Worm (Caenorhabditis elegans) whole organism, young adult: ENCODE results near the gene Y60C6A.2.

Experiments used
- C17E4.6 ChIP-seq: fragments of 200-800 bp; sonication (Bioruptor generic); IDR thresholded peaks from 2 replicates; pipeline ENCODE4 v1.3.6; 2022; ENCODE audit warnings: missing genetic modification reagents, missing genetic modification characterization, missing compliant biosample characterization
- D2030.7 ChIP-seq: fragments of 200-800 bp; sonication (Bioruptor generic); IDR thresholded peaks from 2 replicates; pipeline ENCODE4 v1.3.6; 2022; ENCODE audit warnings: missing genetic modification reagents, missing genetic modification characterization, missing compliant biosample characterization
- F33H1.4 ChIP-seq: fragments of 200-800 bp; sonication (Bioruptor generic); IDR thresholded peaks from 2 replicates; pipeline ENCODE4 v1.3.6; 2022; ENCODE audit warnings: missing genetic modification reagents, missing genetic modification characterization, missing compliant biosample characterization
- F39B2.1 ChIP-seq: fragments of 200-800 bp; sonication (Bioruptor generic); IDR thresholded peaks from 2 replicates; pipeline ENCODE4 v1.3.6; 2022; ENCODE audit warnings: missing genetic modification reagents, missing genetic modification characterization, missing compliant biosample characterization
- F55B11.4 ChIP-seq: sonication (generic microtip); optimal IDR thresholded peaks from 2 replicates; lab custom pipeline; 2016; ENCODE audit warnings: missing compliant biosample characterization, missing genetic modification characterization, borderline replicate concordance; ENCODE audit not compliant: insufficient read depth
- F57A8.1 ChIP-seq: fragments of 200-800 bp; sonication (Bioruptor generic); optimal IDR thresholded peaks from 2 replicates; lab custom pipeline; 2018; ENCODE audit warnings: mild to moderate bottlenecking, missing genetic modification characterization, moderate library complexity, missing compliant biosample characterization
- K11D2.4 ChIP-seq: fragments of 200-800 bp; sonication (Bioruptor generic); IDR thresholded peaks from 2 replicates; pipeline ENCODE4 v1.3.6; 2022; ENCODE audit warnings: missing genetic modification reagents, missing genetic modification characterization, missing compliant biosample characterization
- K12H6.12 ChIP-seq: fragments of 200-800 bp; sonication (Bioruptor generic); optimal IDR thresholded peaks from 2 replicates; lab custom pipeline; 2018; ENCODE audit warnings: mild to moderate bottlenecking, missing genetic modification characterization, missing compliant biosample characterization
- T26A5.8 ChIP-seq: sonication (generic microtip); optimal IDR thresholded peaks from 2 replicates; lab custom pipeline; 2016; ENCODE audit warnings: missing genetic modification characterization, missing compliant biosample characterization
- Y53G8AR.9 ChIP-seq: fragments of 200-800 bp; sonication (Bioruptor generic); conservative IDR thresholded peaks from 2 replicates; pipeline ENCODE4 v1.3.6; 2022; ENCODE audit warnings: missing genetic modification reagents, missing genetic modification characterization, missing compliant biosample characterization
- Y79H2A.3 ChIP-seq: fragments of 200-800 bp; sonication (Bioruptor generic); conservative IDR thresholded peaks from 2 replicates; pipeline ENCODE4 v1.3.6; 2022; ENCODE audit warnings: missing genetic modification reagents, missing genetic modification characterization, missing compliant biosample characterization
- Y95B8A.8 ChIP-seq: fragments of 200-800 bp; sonication (Bioruptor generic); IDR thresholded peaks from 2 replicates; pipeline ENCODE4 v1.3.6; 2022; ENCODE audit warnings: missing genetic modification reagents, missing genetic modification characterization, missing compliant biosample characterization
- ZK185.1 ChIP-seq: sonication (generic microtip); optimal IDR thresholded peaks from 2 replicates; lab custom pipeline; 2016; ENCODE audit warnings: mild to moderate bottlenecking, missing genetic modification characterization, missing compliant biosample characterization; ENCODE audit not compliant: poor library complexity, severe bottlenecking
- athp-1 ChIP-seq: sonication (generic microtip); optimal IDR thresholded peaks from 2 replicates; lab custom pipeline; 2017; ENCODE audit warnings: mild to moderate bottlenecking, missing genetic modification characterization, missing compliant biosample characterization
- ccch-3 ChIP-seq: fragments of 200-800 bp; sonication (Bioruptor generic); optimal IDR thresholded peaks from 2 replicates; lab custom pipeline; 2018; ENCODE audit warnings: mild to moderate bottlenecking, missing genetic modification characterization, missing compliant biosample characterization
- cebp-1 ChIP-seq, 2 experiments: fragments of 200-800 bp in 1 of 2; sonication (Bioruptor generic) in 1 of 2; sonication (generic microtip) in 1 of 2; IDR thresholded peaks in 1 of 2; optimal IDR thresholded peaks in 1 of 2; 2 replicates each; pipeline versions ENCODE4 v1.3.6 to Lab custom; 2017 to 2022; ENCODE audit warnings: missing compliant biosample characterization in 2 of 2, missing genetic modification characterization in 2 of 2, mild to moderate bottlenecking in 1 of 2, missing genetic modification reagents in 1 of 2, moderate library complexity in 1 of 2
- ceh-58 ChIP-seq: fragments of 200-800 bp; sonication (Bioruptor generic); IDR thresholded peaks from 2 replicates; pipeline ENCODE4 v1.3.6; 2022; ENCODE audit warnings: missing genetic modification characterization, missing compliant biosample characterization
- egl-18 ChIP-seq: fragments of 200-800 bp; sonication (Bioruptor generic); IDR thresholded peaks from 2 replicates; pipeline ENCODE4 v1.3.6; 2022; ENCODE audit warnings: missing genetic modification reagents, missing genetic modification characterization, missing compliant biosample characterization
- egrh-3 ChIP-seq: fragments of 200-800 bp; sonication (Bioruptor generic); IDR thresholded peaks from 2 replicates; pipeline ENCODE4 v1.3.6; 2022; ENCODE audit warnings: missing genetic modification reagents, missing genetic modification characterization, missing compliant biosample characterization
- hmg-20 ChIP-seq: fragments of 200-800 bp; sonication (Bioruptor generic); IDR thresholded peaks from 2 replicates; pipeline ENCODE4 v1.3.6; 2022; ENCODE audit warnings: missing genetic modification reagents, missing genetic modification characterization, missing compliant biosample characterization
- hrde-1 ChIP-seq: sonication (generic microtip); optimal IDR thresholded peaks from 2 replicates; lab custom pipeline; 2016; ENCODE audit warnings: missing genetic modification characterization, mild to moderate bottlenecking, missing compliant biosample characterization, moderate library complexity, missing genotype, missing genetic modification reagents, borderline replicate concordance
- let-526 ChIP-seq: fragments of 200-800 bp; sonication (Bioruptor generic); IDR thresholded peaks from 2 replicates; pipeline ENCODE4 v1.3.6; 2022; ENCODE audit warnings: missing genetic modification reagents, missing genetic modification characterization, missing compliant biosample characterization
- let-607 ChIP-seq, 2 experiments: fragments of 200-800 bp in 1 of 2; sonication (Bioruptor generic) in 1 of 2; sonication (generic microtip) in 1 of 2; optimal IDR thresholded peaks; 2 replicates each; lab custom pipeline; 2016 to 2018; ENCODE audit warnings: mild to moderate bottlenecking in 2 of 2, missing compliant biosample characterization in 2 of 2, missing genetic modification characterization in 2 of 2, moderate library complexity in 2 of 2, missing genotype in 1 of 2
- lin-35 ChIP-seq, 3 experiments: fragments of 150-350 bp in 2 of 3; sonication (generic microtip) in 1 of 3; optimal IDR thresholded peaks; 2 replicates each; lab custom pipeline; 2014 to 2018; ENCODE audit warnings: missing biosample characterization in 3 of 3, missing genetic modification characterization in 3 of 3, missing genetic modification reagents in 3 of 3
- madf-10 ChIP-seq: sonication (generic microtip); optimal IDR thresholded peaks from 2 replicates; lab custom pipeline; 2016; ENCODE audit warnings: mild to moderate bottlenecking, missing genetic modification characterization, missing compliant biosample characterization
- mel-28 ChIP-seq: sonication (generic microtip); optimal IDR thresholded peaks from 2 replicates; lab custom pipeline; 2016; ENCODE audit warnings: borderline replicate concordance, mild to moderate bottlenecking, missing genetic modification characterization, missing compliant biosample characterization
- nfya-2 ChIP-seq: fragments of 200-800 bp; sonication (Bioruptor generic); IDR thresholded peaks from 2 replicates; pipeline ENCODE4 v1.3.6; 2022; ENCODE audit warnings: missing genetic modification reagents, missing genetic modification characterization, missing compliant biosample characterization
- nhr-27 ChIP-seq: fragments of 200-800 bp; sonication (Bioruptor generic); optimal IDR thresholded peaks from 2 replicates; lab custom pipeline; 2018; ENCODE audit warnings: mild to moderate bottlenecking, missing genetic modification characterization, moderate library complexity, missing compliant biosample characterization
- pbrm-1 ChIP-seq: fragments of 200-800 bp; sonication (Bioruptor generic); IDR thresholded peaks from 2 replicates; pipeline ENCODE4 v1.3.6; 2022; ENCODE audit warnings: missing genetic modification reagents, missing genetic modification characterization, missing compliant biosample characterization
- pha-4 ChIP-seq: fragments of 150-350 bp; sonication (generic microtip); optimal IDR thresholded peaks from 2 replicates; lab custom pipeline; 2014; ENCODE audit warnings: missing biosample characterization, missing genetic modification reagents, missing genetic modification characterization
- rcor-1 ChIP-seq: fragments of 200-800 bp; sonication (Bioruptor generic); IDR thresholded peaks from 2 replicates; pipeline ENCODE4 v1.3.6; 2022; ENCODE audit warnings: missing genetic modification reagents, missing genetic modification characterization, missing compliant biosample characterization
- sea-2 ChIP-seq: fragments of 200-800 bp; sonication (Bioruptor generic); IDR thresholded peaks from 2 replicates; pipeline ENCODE4 v1.3.6; 2022; ENCODE audit warnings: missing genetic modification characterization, missing compliant biosample characterization
- snpc-1.1 ChIP-seq: sonication (generic microtip); optimal IDR thresholded peaks from 2 replicates; lab custom pipeline; 2017; ENCODE audit warnings: missing genetic modification characterization, mild to moderate bottlenecking, missing compliant biosample characterization, antibody characterized with exemption, moderate library complexity, missing genotype, missing genetic modification reagents; ENCODE audit not compliant: insufficient read depth
- snpc-1.3 ChIP-seq: sonication (generic microtip); optimal IDR thresholded peaks from 2 replicates; lab custom pipeline; 2017; ENCODE audit warnings: missing genetic modification characterization, mild to moderate bottlenecking, missing compliant biosample characterization, antibody characterized with exemption, moderate library complexity, missing genotype, missing genetic modification reagents; ENCODE audit not compliant: insufficient read depth
- snpc-3.4 ChIP-seq: sonication (generic microtip); optimal IDR thresholded peaks from 2 replicates; lab custom pipeline; 2017; ENCODE audit warnings: missing genetic modification characterization, mild to moderate bottlenecking, missing compliant biosample characterization, antibody characterized with exemption, moderate library complexity, missing genotype, missing genetic modification reagents
- somi-1 ChIP-seq: fragments of 200-800 bp; sonication (Bioruptor generic); optimal IDR thresholded peaks from 2 replicates; lab custom pipeline; 2018; ENCODE audit warnings: mild to moderate bottlenecking, missing genetic modification characterization, missing compliant biosample characterization
- tlf-1 ChIP-seq: fragments of 200-800 bp; sonication (Bioruptor generic); optimal IDR thresholded peaks from 2 replicates; lab custom pipeline; 2018; ENCODE audit warnings: mild to moderate bottlenecking, missing genetic modification characterization, missing compliant biosample characterization
- unc-130 ChIP-seq: sonication (generic microtip); optimal IDR thresholded peaks from 2 replicates; lab custom pipeline; 2016; ENCODE audit warnings: missing genetic modification reagents, missing genetic modification characterization, missing compliant biosample characterization
- xnd-1 ChIP-seq: sonication (generic microtip); optimal IDR thresholded peaks from 2 replicates; lab custom pipeline; 2016; ENCODE audit warnings: missing genotype, missing genetic modification reagents, missing genetic modification characterization, missing compliant biosample characterization
- zfh-2 ChIP-seq: fragments of 200-800 bp; sonication (Bioruptor generic); conservative IDR thresholded peaks from 2 replicates; pipeline ENCODE4 v1.3.6; 2022; ENCODE audit warnings: missing genetic modification reagents, missing genetic modification characterization, missing compliant biosample characterization
- ztf-25 ChIP-seq: fragments of 200-800 bp; sonication (Bioruptor generic); IDR thresholded peaks from 2 replicates; pipeline ENCODE4 v1.3.6; 2022; ENCODE audit warnings: missing genetic modification reagents, missing genetic modification characterization, missing compliant biosample characterization
- ztf-26 ChIP-seq: sonication (generic microtip); optimal IDR thresholded peaks from 2 replicates; lab custom pipeline; 2017; ENCODE audit warnings: missing genetic modification characterization, missing compliant biosample characterization
- ztf-28 ChIP-seq: fragments of 200-800 bp; sonication (Bioruptor generic); IDR thresholded peaks from 2 replicates; pipeline ENCODE4 v1.3.6; 2022; ENCODE audit warnings: missing genetic modification reagents, missing genetic modification characterization, missing compliant biosample characterization
- ztf-3 ChIP-seq: fragments of 200-800 bp; sonication (Bioruptor generic); optimal IDR thresholded peaks from 2 replicates; lab custom pipeline; 2018; ENCODE audit warnings: mild to moderate bottlenecking, missing genetic modification characterization, missing compliant biosample characterization

Gene Y60C6A.2

ce11 chrV:4754684-4755211 lies 30.5 kb downstream of the Y60C6A.2 start:
- TF ChIP-seq mel-28 (tag; lab: Kevin White, UChicago) (no peak), F39B2.1 (GFP tag; lab: Robert Waterston, UW) (0 out of 2 replicates have a peak, but pooled peaks have one; percentile 54), egrh-3 (GFP tag; lab: Robert Waterston, UW) (peak; percentile 84), Y53G8AR.9 (peak; percentile 39; the same call in 1 of the 2 replicates), Y79H2A.3 (GFP tag; lab: Robert Waterston, UW) (peak; percentile 71), snpc-3.4 (tag; lab: Kevin White, UChicago) (no peak), C17E4.6 (0 out of 2 replicates have a peak, but pooled peaks have one; percentile 13), zfh-2 (GFP tag; lab: Robert Waterston, UW) (peak; percentile 87), Y95B8A.8 (0 out of 2 replicates have a peak, but pooled peaks have one; percentile 41)

ce11 chrV:4754123-4754522 lies 31.1 kb downstream of the Y60C6A.2 start, which contains the start of gene hil-4:
TSS of gene hil-4 (plus strand) at chrV:4754313.
- no peak for TF ChIP-seq nhr-27 (tag; lab: Kevin White, UChicago)
- TF ChIP-seq tlf-1 (GFP tag; lab: Kevin White, UChicago): no peak
- TF ChIP-seq F33H1.4: peak; percentile 79
- TF ChIP-seq rcor-1 (GFP tag; lab: Robert Waterston, UW): peak; percentile 47
- TF ChIP-seq K12H6.12 (tag; lab: Kevin White, UChicago): no peak
- no peak for TF ChIP-seq hmg-20 (GFP tag; lab: Robert Waterston, UW)
- TF ChIP-seq K11D2.4 (GFP tag; lab: Robert Waterston, UW): no peak
- TF ChIP-seq ztf-3: no peak
- no peak for TF ChIP-seq F55B11.4 (tag; lab: Kevin White, UChicago)
- no peak for TF ChIP-seq egl-18 (GFP tag; lab: Robert Waterston, UW)
- peak; percentile 80 for TF ChIP-seq xnd-1 (tag; lab: Kevin White, UChicago)
- TF ChIP-seq snpc-1.3 (tag; lab: Kevin White, UChicago): no peak
- no peak for TF ChIP-seq let-607 (tag; optimal IDR thresholded peaks at IDR 0.05; lab: Kevin White, UChicago)
- no peak for TF ChIP-seq pha-4 (tag; lab: Kevin White, UChicago)
- 0 out of 2 replicates have a peak, but pooled peaks have one; percentile 37 for TF ChIP-seq let-526 (GFP tag; lab: Robert Waterston, UW)
- no peak for TF ChIP-seq T26A5.8 (tag; lab: Kevin White, UChicago)
- TF ChIP-seq lin-35 (GFP tag; optimal IDR thresholded peaks at IDR 0.05; lab: Kevin White, UChicago): peak in 1 of 3 experiments; percentile 16
- TF ChIP-seq somi-1 (GFP tag; lab: Kevin White, UChicago): no peak
- TF ChIP-seq cebp-1 (GFP tag; IDR thresholded peaks at IDR 0.05; lab: Robert Waterston, UW): no peak
- no peak for TF ChIP-seq cebp-1 (tag; optimal IDR thresholded peaks at IDR 0.05; lab: Kevin White, UChicago)
- no peak for TF ChIP-seq Y53G8AR.9
- TF ChIP-seq ztf-25: no peak
- no peak for TF ChIP-seq sea-2
- TF ChIP-seq pbrm-1 (GFP tag; lab: Robert Waterston, UW): peak; percentile 89
- peak; percentile 90 for TF ChIP-seq D2030.7 (GFP tag; lab: Robert Waterston, UW)
- no peak for TF ChIP-seq ZK185.1 (tag; lab: Kevin White, UChicago)
- no peak for TF ChIP-seq F57A8.1 (GFP tag; lab: Kevin White, UChicago)
- TF ChIP-seq snpc-1.1: no peak
- peak; percentile 24 for TF ChIP-seq unc-130 (GFP tag; lab: Kevin White, UChicago)
- no peak for TF ChIP-seq athp-1 (tag; lab: Kevin White, UChicago)
- TF ChIP-seq egrh-3 (GFP tag; lab: Robert Waterston, UW): 0 out of 2 replicates have a peak, but pooled peaks have one; percentile 17
- TF ChIP-seq ccch-3 (GFP tag; lab: Kevin White, UChicago): no peak
- no peak for TF ChIP-seq nfya-2
- TF ChIP-seq F39B2.1 (GFP tag; lab: Robert Waterston, UW): peak; percentile 99
- no peak for TF ChIP-seq hrde-1
- TF ChIP-seq ceh-58: no peak
- no peak for TF ChIP-seq madf-10 (tag; lab: Kevin White, UChicago)
- TF ChIP-seq ztf-28 (GFP tag; lab: Robert Waterston, UW): peak; percentile 84
- TF ChIP-seq ztf-26 (tag; lab: Kevin White, UChicago): no peak
